Worm (Caenorhabditis elegans) whole organism, midembryonic: ENCODE data around the gene srh-112.

Experiments used
- T22C8.4 ChIP-seq: fragments of 200-800 bp; sonication (Bioruptor generic); IDR thresholded peaks from 2 replicates; pipeline ENCODE4 v1.3.6; 2022; ENCODE audit warnings: missing genetic modification characterization, missing compliant biosample characterization
- cog-1 ChIP-seq: sonication (generic microtip); optimal IDR thresholded peaks from 2 replicates; lab custom pipeline; 2016; ENCODE audit warnings: missing genetic modification characterization, missing compliant biosample characterization
- flt-1 ChIP-seq: fragments of 200-800 bp; sonication (Bioruptor generic); IDR thresholded peaks from 2 replicates; pipeline ENCODE4 v1.3.6; 2022; ENCODE audit warnings: missing genetic modification characterization, missing compliant biosample characterization
- klf-2 ChIP-seq: fragments of 200-800 bp; sonication (Bioruptor generic); conservative IDR thresholded peaks from 2 replicates; pipeline ENCODE4 v1.3.6; 2022; ENCODE audit warnings: missing genetic modification reagents, missing genetic modification characterization, missing compliant biosample characterization
- med-1 ChIP-seq: sonication (generic microtip); optimal IDR thresholded peaks from 2 replicates; lab custom pipeline; 2017; ENCODE audit warnings: missing genetic modification characterization, mild to moderate bottlenecking, missing compliant biosample characterization, antibody characterized with exemption, missing genetic modification reagents; ENCODE audit not compliant: insufficient read depth
- ref-1 ChIP-seq: fragments of 200-800 bp; sonication (Bioruptor generic); conservative IDR thresholded peaks from 2 replicates; pipeline ENCODE4 v1.3.6; 2022; ENCODE audit warnings: missing genetic modification reagents, missing genetic modification characterization, missing compliant biosample characterization
- tab-1 ChIP-seq: fragments of 200-800 bp; sonication (Bioruptor generic); IDR thresholded peaks from 2 replicates; pipeline ENCODE4 v1.3.6; 2022; ENCODE audit warnings: missing genetic modification characterization, missing compliant biosample characterization
- ztf-23 ChIP-seq: fragments of 200-800 bp; sonication (Bioruptor generic); IDR thresholded peaks from 2 replicates; pipeline ENCODE4 v1.3.6; 2022; ENCODE audit warnings: missing genetic modification reagents, missing genetic modification characterization, missing compliant biosample characterization
- ztf-29 ChIP-seq: fragments of 200-800 bp; sonication (Bioruptor generic); IDR thresholded peaks from 2 replicates; pipeline ENCODE4 v1.3.6; 2022; ENCODE audit warnings: missing genetic modification reagents, missing genetic modification characterization, missing compliant biosample characterization

DNA sequence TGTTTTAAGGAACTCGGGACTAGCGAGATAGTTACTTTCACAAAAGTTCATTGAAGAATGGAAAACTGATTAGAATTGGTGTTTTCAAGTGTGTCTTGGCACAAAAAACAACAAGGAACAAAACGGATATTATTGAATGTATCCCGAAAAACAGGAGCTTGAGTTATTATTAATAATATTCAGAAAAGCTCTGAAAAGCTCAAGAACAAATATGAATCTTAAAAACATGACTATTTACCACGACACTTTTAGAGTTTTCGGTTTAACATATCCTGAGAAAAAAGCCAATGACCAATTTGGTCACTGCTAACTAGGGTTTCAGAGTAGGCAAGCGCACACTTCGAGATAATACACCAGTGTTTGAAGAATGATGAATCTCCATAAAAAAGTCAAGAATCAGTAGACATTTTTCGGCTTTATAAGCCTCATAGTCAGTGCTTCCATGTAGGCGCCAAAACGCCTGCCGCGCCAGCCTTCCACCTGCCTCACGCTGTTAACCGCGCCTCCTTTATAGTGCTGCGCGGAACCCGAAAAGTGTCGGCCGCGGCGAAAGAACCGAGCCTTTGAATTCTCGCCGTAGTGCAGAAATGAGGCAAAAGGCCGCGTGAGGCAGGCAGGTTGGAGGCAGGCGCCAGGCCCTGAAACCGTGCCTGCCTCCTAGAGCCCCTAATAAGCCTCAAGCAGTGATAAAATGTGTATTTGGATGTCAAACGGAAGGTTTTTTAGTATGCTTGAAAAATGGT, 13.9 kb downstream of the srh-112 start, which contains the start of gene srh-236:
- TF ChIP-seq T22C8.4 (no peak), cog-1 (tag; lab: Kevin White, UChicago) (no peak), ztf-29 (no peak), med-1 (GFP tag; lab: Kevin White, UChicago) (no peak), flt-1 (GFP tag; lab: Robert Waterston, UW) (no peak), tab-1 (GFP tag; lab: Robert Waterston, UW) (no peak), ref-1 (GFP tag; lab: Robert Waterston, UW) (no peak), klf-2 (GFP tag; lab: Robert Waterston, UW) (no peak), ztf-23 (GFP tag; lab: Robert Waterston, UW) (no peak)
